Fruit fly (Drosophila melanogaster) whole organism, embryonic: Measurements from ENCODE around the gene Neu2.
A peak's percentile ranks its signal among the peaks of the same experiment; 100 is the strongest.

Experiments
- BEAF-32 ChIP-seq: fragments of 200-800 bp; sonication (Bioruptor generic); optimal IDR thresholded peaks from 3 replicates; lab custom pipeline; 2017; ENCODE audit warnings: missing biosample characterization, missing genetic modification characterization, mild to moderate bottlenecking, moderate library complexity, missing genetic modification reagents
- Bgb ChIP-seq: fragments of 200-800 bp; sonication (Bioruptor generic); IDR thresholded peaks from 2 replicates; pipeline ENCODE4 v1.3.6; 2022; ENCODE audit warnings: missing biosample characterization, missing genetic modification characterization; ENCODE audit not compliant: partially characterized antibody
- CG10267 ChIP-seq: fragments of 200-800 bp; sonication (Bioruptor generic); optimal IDR thresholded peaks from 2 replicates; lab custom pipeline; 2018; ENCODE audit warnings: missing biosample characterization, mild to moderate bottlenecking, missing genetic modification characterization, moderate library complexity
- CG10431 ChIP-seq: fragments of 200-800 bp; sonication (Bioruptor generic); optimal IDR thresholded peaks from 3 replicates; lab custom pipeline; 2018; ENCODE audit warnings: missing biosample characterization, mild to moderate bottlenecking, missing genetic modification characterization
- CG12299 ChIP-seq: fragments of 200-800 bp; sonication (Bioruptor generic); optimal IDR thresholded peaks from 2 replicates; lab custom pipeline; 2018; ENCODE audit warnings: missing biosample characterization, mild to moderate bottlenecking, missing genetic modification characterization
- CG13123 ChIP-seq: fragments of 200-800 bp; sonication (Bioruptor generic); optimal IDR thresholded peaks from 2 replicates; lab custom pipeline; 2016; ENCODE audit warnings: missing biosample characterization, missing genetic modification characterization
- CG13424 ChIP-seq: fragments of 200-800 bp; sonication (Bioruptor generic); optimal IDR thresholded peaks from 2 replicates; lab custom pipeline; 2019; ENCODE audit warnings: missing biosample characterization, mild to moderate bottlenecking, missing genetic modification characterization, moderate library complexity
- CG15073 ChIP-seq: fragments of 200-800 bp; sonication (Bioruptor generic); optimal IDR thresholded peaks from 2 replicates; lab custom pipeline; 2016; ENCODE audit warnings: missing biosample characterization, missing genetic modification characterization
- CG1603 ChIP-seq: fragments of 200-800 bp; sonication (Bioruptor generic); optimal IDR thresholded peaks from 2 replicates; lab custom pipeline; 2019; ENCODE audit warnings: missing biosample characterization, mild to moderate bottlenecking, missing genetic modification characterization, moderate library complexity
- CG16779 ChIP-seq: fragments of 200-800 bp; sonication (Bioruptor generic); IDR thresholded peaks from 2 replicates; pipeline ENCODE4 v1.3.6; 2022; ENCODE audit warnings: missing biosample characterization, missing genetic modification characterization
- CG17385 ChIP-seq: fragments of 200-800 bp; sonication (Bioruptor generic); optimal IDR thresholded peaks from 3 replicates; lab custom pipeline; 2018; ENCODE audit warnings: missing biosample characterization, mild to moderate bottlenecking, missing genetic modification characterization
- CG17829 ChIP-seq: fragments of 200-800 bp; optimal IDR thresholded peaks from 2 replicates; lab custom pipeline; 2019; ENCODE audit warnings: missing biosample characterization, mild to moderate bottlenecking, missing genetic modification characterization, moderate library complexity
- CG2116 ChIP-seq: fragments of 200-800 bp; sonication (Bioruptor generic); optimal IDR thresholded peaks from 3 replicates; lab custom pipeline; 2018; ENCODE audit warnings: missing biosample characterization, mild to moderate bottlenecking, missing genetic modification characterization
- CG3407 ChIP-seq: fragments of 200-800 bp; sonication (Bioruptor generic); optimal IDR thresholded peaks from 2 replicates; lab custom pipeline; 2018; ENCODE audit warnings: missing biosample characterization, mild to moderate bottlenecking, missing genetic modification characterization
- CG34376 ChIP-seq: fragments of 200-800 bp; sonication (Bioruptor generic); optimal IDR thresholded peaks from 2 replicates; lab custom pipeline; 2018; ENCODE audit warnings: missing biosample characterization, mild to moderate bottlenecking, missing genetic modification characterization
- CG4360 ChIP-seq: fragments of 200-800 bp; sonication (Bioruptor generic); IDR thresholded peaks from 2 replicates; pipeline ENCODE4 v1.3.6; 2022; ENCODE audit warnings: missing biosample characterization, missing genetic modification characterization
- CG4617 ChIP-seq: fragments of 200-800 bp; sonication (Bioruptor generic); optimal IDR thresholded peaks from 3 replicates; lab custom pipeline; 2016; ENCODE audit warnings: missing biosample characterization, missing genetic modification characterization, borderline replicate concordance
- CG8359 ChIP-seq: fragments of 200-800 bp; sonication (Bioruptor generic); optimal IDR thresholded peaks from 2 replicates; lab custom pipeline; 2017; ENCODE audit warnings: missing biosample characterization, mild to moderate bottlenecking, missing genetic modification characterization, borderline replicate concordance
- CG9797 ChIP-seq: fragments of 200-800 bp; sonication (Bioruptor generic); optimal IDR thresholded peaks from 3 replicates; lab custom pipeline; 2018; ENCODE audit warnings: missing biosample characterization, mild to moderate bottlenecking, missing genetic modification characterization
- CHES-1-like ChIP-seq: fragments of 200-800 bp; sonication (Bioruptor generic); optimal IDR thresholded peaks from 2 replicates; lab custom pipeline; 2016; ENCODE audit warnings: missing biosample characterization, missing genetic modification characterization
- D ChIP-seq, 2 experiments: fragments of 200-800 bp in 1 of 2; fragments of >200 bp in 1 of 2; sonication (Bioruptor generic) in 1 of 2; optimal IDR thresholded peaks; 2 replicates in 1 of 2; 3 replicates in 1 of 2; lab custom pipeline; 2017; ENCODE audit warnings: mild to moderate bottlenecking in 1 of 2, missing biosample characterization in 1 of 2, missing genetic modification characterization in 1 of 2, missing genetic modification reagents in 1 of 2
- Dll ChIP-seq: fragments of 200-800 bp; sonication (Bioruptor generic); IDR thresholded peaks from 4 replicates; pipeline ENCODE4 v1.3.6; 2022; ENCODE audit warnings: missing biosample characterization, missing genetic modification characterization; ENCODE audit not compliant: partially characterized antibody
- Doc3 ChIP-seq: fragments of 200-800 bp; sonication (Bioruptor generic); IDR thresholded peaks from 3 replicates; pipeline ENCODE4 v1.3.6; 2022; ENCODE audit warnings: missing biosample characterization, missing genetic modification characterization; ENCODE audit not compliant: partially characterized antibody
- Dp ChIP-seq: fragments of 200-800 bp; sonication (Bioruptor generic); optimal IDR thresholded peaks from 2 replicates; lab custom pipeline; 2018; ENCODE audit warnings: missing biosample characterization, mild to moderate bottlenecking, missing genetic modification characterization, moderate library complexity
- E2f2 ChIP-seq: fragments of 200-800 bp; sonication (Bioruptor generic); IDR thresholded peaks from 2 replicates; pipeline ENCODE4 v1.3.6; 2022; ENCODE audit warnings: missing biosample characterization, missing genetic modification characterization
- Ets97D ChIP-seq: fragments of 200-800 bp; sonication (Bioruptor generic); optimal IDR thresholded peaks from 3 replicates; lab custom pipeline; 2016; ENCODE audit warnings: missing biosample characterization, missing genetic modification characterization
- H15 ChIP-seq: fragments of 200-800 bp; sonication (Bioruptor generic); IDR thresholded peaks from 3 replicates; pipeline ENCODE4 v1.3.6; 2022; ENCODE audit warnings: missing biosample characterization, missing genetic modification characterization
- HLH4C ChIP-seq: fragments of 200-800 bp; sonication (Bioruptor generic); IDR thresholded peaks from 3 replicates; pipeline ENCODE4 v1.3.6; 2022; ENCODE audit warnings: missing biosample characterization, missing genetic modification characterization; ENCODE audit not compliant: partially characterized antibody
- HmgZ ChIP-seq: fragments of 200-800 bp; sonication (Bioruptor generic); optimal IDR thresholded peaks from 2 replicates; lab custom pipeline; 2018; ENCODE audit warnings: missing biosample characterization, mild to moderate bottlenecking, missing genetic modification characterization
- MESR4 ChIP-seq: fragments of 200-800 bp; sonication (Bioruptor generic); optimal IDR thresholded peaks from 2 replicates; lab custom pipeline; 2018; ENCODE audit warnings: missing biosample characterization, mild to moderate bottlenecking, missing genetic modification characterization, moderate library complexity
- Sin3A ChIP-seq: fragments of >200 bp; optimal IDR thresholded peaks from 2 replicates; lab custom pipeline; 2018
- Sry-δ ChIP-seq: fragments of 200-800 bp; sonication (Bioruptor generic); optimal IDR thresholded peaks from 2 replicates; lab custom pipeline; 2016; ENCODE audit warnings: missing biosample characterization, missing genetic modification characterization
- ap ChIP-seq: fragments of 200-800 bp; sonication (Bioruptor generic); IDR thresholded peaks from 2 replicates; pipeline ENCODE4 v1.3.6; 2022; ENCODE audit warnings: missing biosample characterization, missing genetic modification characterization
- ato ChIP-seq: fragments of 200-800 bp; sonication (Bioruptor generic); IDR thresholded peaks from 2 replicates; pipeline ENCODE4 v1.3.6; 2022; ENCODE audit warnings: missing biosample characterization, missing genetic modification characterization; ENCODE audit not compliant: partially characterized antibody
- chinmo ChIP-seq: fragments of 200-800 bp; sonication (Bioruptor generic); IDR thresholded peaks from 4 replicates; pipeline ENCODE4 v1.3.6; 2022; ENCODE audit warnings: missing biosample characterization, missing genetic modification characterization; ENCODE audit not compliant: partially characterized antibody
- fu2 ChIP-seq: fragments of 200-800 bp; sonication (Bioruptor generic); optimal IDR thresholded peaks from 2 replicates; lab custom pipeline; 2016; ENCODE audit warnings: missing biosample characterization, missing genetic modification characterization
- gfzf ChIP-seq: fragments of 200-800 bp; sonication (Bioruptor generic); optimal IDR thresholded peaks from 2 replicates; lab custom pipeline; 2016; ENCODE audit warnings: missing biosample characterization, mild to moderate bottlenecking, missing genetic modification characterization, moderate library complexity
- gro ChIP-seq: fragments of 200-800 bp; sonication (Bioruptor generic); optimal IDR thresholded peaks from 2 replicates; lab custom pipeline; 2016; ENCODE audit warnings: missing biosample characterization, missing genetic modification characterization
- hb ChIP-seq: fragments of 200-800 bp; sonication (Bioruptor generic); IDR thresholded peaks from 3 replicates; pipeline ENCODE4 v1.3.6; 2022; ENCODE audit warnings: missing biosample characterization, missing genetic modification characterization; ENCODE audit not compliant: partially characterized antibody
- nerfin-1 ChIP-seq: fragments of 200-800 bp; sonication (Bioruptor generic); optimal IDR thresholded peaks from 3 replicates; lab custom pipeline; 2019; ENCODE audit warnings: missing biosample characterization, mild to moderate bottlenecking, missing genetic modification characterization, moderate library complexity
- nerfin-2 ChIP-seq: fragments of 200-800 bp; sonication (Bioruptor generic); IDR thresholded peaks from 2 replicates; pipeline ENCODE4 v1.3.6; 2022; ENCODE audit warnings: missing biosample characterization, missing genetic modification characterization; ENCODE audit not compliant: partially characterized antibody
- phol ChIP-seq: fragments of 200-800 bp; sonication (Bioruptor generic); optimal IDR thresholded peaks from 3 replicates; lab custom pipeline; 2018; ENCODE audit warnings: missing biosample characterization, mild to moderate bottlenecking, missing genetic modification characterization, moderate library complexity
- row ChIP-seq: fragments of 200-800 bp; sonication (Bioruptor generic); IDR thresholded peaks from 3 replicates; pipeline ENCODE4 v1.3.6; 2022; ENCODE audit warnings: missing biosample characterization, missing genetic modification characterization
- sna ChIP-seq: fragments of 200-800 bp; sonication (Bioruptor generic); IDR thresholded peaks from 2 replicates; pipeline ENCODE4 v1.3.6; 2022; ENCODE audit warnings: missing biosample characterization, missing genetic modification characterization; ENCODE audit not compliant: partially characterized antibody
- stwl ChIP-seq: fragments of 200-800 bp; sonication (Bioruptor generic); optimal IDR thresholded peaks from 3 replicates; lab custom pipeline; 2018; ENCODE audit warnings: missing biosample characterization, mild to moderate bottlenecking, missing genetic modification characterization, moderate library complexity
- tna ChIP-seq: fragments of 200-800 bp; sonication (Bioruptor generic); IDR thresholded peaks from 2 replicates; pipeline ENCODE4 v1.3.6; 2022; ENCODE audit warnings: missing biosample characterization, missing genetic modification characterization; ENCODE audit not compliant: partially characterized antibody
- zen ChIP-seq: fragments of 200-800 bp; sonication (Bioruptor generic); optimal IDR thresholded peaks from 3 replicates; lab custom pipeline; 2018; ENCODE audit warnings: missing biosample characterization, mild to moderate bottlenecking, missing genetic modification characterization, moderate library complexity

The Neu2 gene

dm6 chr3L:21533270-21533948, 43.0 kb upstream of the Neu2 start, which contains the start of gene Mkrn1 (continued):
- TF ChIP-seq nerfin-1, result peak; percentile 89
- TF ChIP-seq CG4360 (GFP tag; lab: Robert Waterston, UW), result no peak
- TF ChIP-seq CG12299 (tag; lab: Kevin White, UChicago), result no peak
- TF ChIP-seq CG17829 (tag; lab: Kevin White, UChicago), result peak; percentile 47
- peak; percentile 97 for TF ChIP-seq MESR4 (GFP tag; lab: Kevin White, UChicago)
- TF ChIP-seq zen (tag; lab: Kevin White, UChicago), result peak; percentile 4
- peak; percentile 9 for TF ChIP-seq CG2116 (GFP tag; lab: Kevin White, UChicago)
- TF ChIP-seq E2f2 (GFP tag; lab: Robert Waterston, UW), result peak; percentile 44
- TF ChIP-seq Sry-δ (GFP tag; lab: Kevin White, UChicago), result peak; percentile 46
- peak; percentile 96 for TF ChIP-seq CG4617 (GFP tag; lab: Kevin White, UChicago)
- no peak for TF ChIP-seq CG13424 (tag; lab: Kevin White, UChicago)
- peak; percentile 5 for TF ChIP-seq CG34376 (GFP tag; lab: Kevin White, UChicago)
- peak; percentile 47 for TF ChIP-seq CG10267
- TF ChIP-seq sna (GFP tag; lab: Robert Waterston, UW), result peak; percentile 69
- TF ChIP-seq CG17385 (GFP tag; lab: Kevin White, UChicago), result no peak
- 0 out of 4 replicates have a peak, but pooled peaks have one; percentile 71 for TF ChIP-seq chinmo (GFP tag; lab: Robert Waterston, UW)
- no peak for TF ChIP-seq H15 (GFP tag; lab: Robert Waterston, UW)
- TF ChIP-seq stwl (tag; lab: Kevin White, UChicago), result peak; percentile 78
- peak; percentile 94 for TF ChIP-seq tna (GFP tag; lab: Robert Waterston, UW)
- no peak for TF ChIP-seq CG16779 (GFP tag; lab: Robert Waterston, UW)
- TF ChIP-seq Doc3 (GFP tag; lab: Robert Waterston, UW), result peak; percentile 29; the same call in 1 of the 3 replicates
- peak; percentile 35 for TF ChIP-seq gro
- peak; percentile 52; the same call in 2 of the 3 replicates for TF ChIP-seq row (GFP tag; lab: Robert Waterston, UW)
- peak; percentile 90 for TF ChIP-seq hb (GFP tag; lab: Robert Waterston, UW)
- TF ChIP-seq CG15073 (GFP tag; lab: Kevin White, UChicago), result no peak
- TF ChIP-seq CHES-1-like (GFP tag; lab: Kevin White, UChicago), result peak; percentile 31
- peak; percentile 38 for TF ChIP-seq Dp (GFP tag; lab: Kevin White, UChicago)
- no peak for TF ChIP-seq ap
- peak; percentile 26 for TF ChIP-seq Sin3A (lab: Kevin White, UChicago)
- peak; percentile 31 for TF ChIP-seq Ets97D (GFP tag; lab: Kevin White, UChicago)
- no peak for TF ChIP-seq CG13123
- TF ChIP-seq CG8359 (GFP tag; lab: Kevin White, UChicago), result no peak
- TF ChIP-seq CG1603 (tag; lab: Kevin White, UChicago), result peak; percentile 94
- TF ChIP-seq fu2 (GFP tag; lab: Kevin White, UChicago), result no peak
- TF ChIP-seq ato, result peak; percentile 79
- TF ChIP-seq nerfin-2 (GFP tag; lab: Robert Waterston, UW), result peak; percentile 88
- peak; percentile 84 for TF ChIP-seq Bgb (GFP tag; lab: Robert Waterston, UW)
- TF ChIP-seq CG9797, result peak; percentile 81
- peak; percentile 63; the same call in 3 of the 4 replicates for TF ChIP-seq Dll (GFP tag; lab: Robert Waterston, UW)
- peak; percentile 91 for TF ChIP-seq gfzf (GFP tag; lab: Kevin White, UChicago)
- TF ChIP-seq BEAF-32 (GFP tag; lab: Kevin White, UChicago), result peak; percentile 53
- TF ChIP-seq HLH4C (GFP tag; lab: Robert Waterston, UW), result peak; percentile 97
- peak; percentile 2 for TF ChIP-seq CG10431
- TF ChIP-seq HmgZ (tag; lab: Kevin White, UChicago), result peak; percentile 36
- TF ChIP-seq CG3407 (GFP tag; lab: Kevin White, UChicago), result no peak
- TF ChIP-seq D (optimal IDR thresholded peaks at IDR 0.05; lab: Kevin White, UChicago), result peak; percentile 67
- TF ChIP-seq D (GFP tag; optimal IDR thresholded peaks at IDR 0.05; lab: Kevin White, UChicago), result no peak
- TF ChIP-seq phol, result peak; percentile 13
